Worm (Caenorhabditis elegans): Measurements from ENCODE around the gene nyn-1.
"Not testable (repeated sequence)": the region's sequence is repeated elsewhere in the genome, so short reads cannot be mapped to it uniquely, and the experiment has no call there.

nyn-1 gene

DNA sequence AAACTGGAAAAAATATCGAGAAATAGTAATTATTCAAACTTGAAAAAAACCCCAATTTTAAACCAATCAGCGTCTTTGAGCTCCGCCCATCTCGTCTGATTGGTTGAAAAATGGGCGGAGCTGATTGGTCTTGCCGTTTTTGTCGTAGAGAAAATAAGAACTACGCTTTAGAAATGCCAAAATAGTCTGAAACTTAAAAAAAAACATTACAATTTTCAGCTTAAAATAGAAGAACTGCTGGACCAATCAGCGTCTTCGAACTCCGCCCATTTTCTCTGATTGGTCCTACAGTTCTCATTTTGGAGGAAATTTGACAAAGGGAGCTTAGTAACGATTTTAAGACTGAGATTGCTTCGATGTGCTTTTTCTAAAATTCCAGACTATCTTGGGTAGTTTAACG is 7.3 kb downstream of the nyn-1 start:
- TF ChIP-seq sptf-2 (GFP tag; optimal IDR thresholded peaks at IDR 0.05) (no peak), rcor-1 (GFP tag; IDR thresholded peaks at IDR 0.05) (no peak), ztf-22 (GFP tag; optimal IDR thresholded peaks at IDR 0.05) (no peak), dox-1 (GFP tag; IDR thresholded peaks at IDR 0.05) (no peak), rec-8 (tag; optimal IDR thresholded peaks at IDR 0.05) (no peak), ztf-26 (tag; optimal IDR thresholded peaks at IDR 0.05) (no peak), chd-7 (tag; optimal IDR thresholded peaks at IDR 0.05) (no peak), ceh-91 (GFP tag; IDR thresholded peaks at IDR 0.05) (no peak)

DNA sequence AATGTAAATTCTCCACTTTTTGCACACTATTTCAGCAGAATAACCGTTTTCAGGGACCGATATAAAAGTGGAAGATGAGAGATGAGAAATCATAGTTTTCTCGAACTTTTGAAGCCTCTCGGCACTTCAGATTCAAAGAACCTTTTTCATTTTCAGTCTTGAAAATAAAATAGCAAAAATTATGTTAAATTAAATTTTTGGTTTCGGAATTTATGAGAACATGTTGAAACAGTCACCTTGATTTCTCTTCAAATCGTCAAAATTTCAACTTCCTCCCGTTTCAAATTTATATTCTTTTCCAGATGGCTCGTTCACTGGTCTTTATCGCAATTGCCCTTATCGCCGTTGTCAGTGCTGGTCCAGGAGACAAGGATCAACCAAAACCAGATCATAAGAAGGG is 8.2 kb downstream of the nyn-1 start, which contains the start of gene srlf-26:
Gene srlf-26 (plus strand): TSS at position 301 of the 400 bp plus-strand sequence.
- TF ChIP-seq aptf-2 (GFP tag; conservative IDR thresholded peaks at IDR 0.05), result no peak

ce11 chrIV:13673504-13673903 is 13.3 kb downstream of the nyn-1 start, which contains the start of gene oac-48:
Gene oac-48, plus strand, starts transcription at chrIV:13673804.
- TF ChIP-seq F49E8.2 (tag; optimal IDR thresholded peaks at IDR 0.05; ENCODE audit: insufficient read depth) (no peak), aptf-3 (GFP tag; IDR thresholded peaks at IDR 0.05) (no peak), tbp1 (GFP tag; optimal IDR thresholded peaks at IDR 0.05) (no peak), ekl-4 (GFP tag; IDR thresholded peaks at IDR 0.05) (no peak), cebp-1 (GFP tag; IDR thresholded peaks at IDR 0.05) (no peak), cebp-1 (tag; optimal IDR thresholded peaks at IDR 0.05) (no peak), lin-26 (GFP tag; IDR thresholded peaks at IDR 0.05) (no peak), F33H1.4 (GFP tag; IDR thresholded peaks at IDR 0.05) (no peak), fkh-3 (tag; optimal IDR thresholded peaks at IDR 0.05) (no peak), hlh-12 (tag; optimal IDR thresholded peaks at IDR 0.05) (no peak), ztf-26 (tag; optimal IDR thresholded peaks at IDR 0.05) (no peak), snpc-1.3 (tag; optimal IDR thresholded peaks at IDR 0.05; ENCODE audit: insufficient read depth) (no peak), F22D6.2 (tag; optimal IDR thresholded peaks at IDR 0.05) (no peak), madf-3 (GFP tag; IDR thresholded peaks at IDR 0.05) (no peak), unc-130 (GFP tag; optimal IDR thresholded peaks at IDR 0.05) (no peak), Y95B8A.8 (GFP tag; IDR thresholded peaks at IDR 0.05) (no peak), mes-4 (tag; optimal IDR thresholded peaks at IDR 0.05) (no peak), nfyb-1 (GFP tag; IDR thresholded peaks at IDR 0.05) (no peak), lin-35 (GFP tag; optimal IDR thresholded peaks at IDR 0.05) (no peak), ztf-25 (GFP tag; IDR thresholded peaks at IDR 0.05) (no peak), ztf-3 (GFP tag; optimal IDR thresholded peaks at IDR 0.05) (no peak)

DNA sequence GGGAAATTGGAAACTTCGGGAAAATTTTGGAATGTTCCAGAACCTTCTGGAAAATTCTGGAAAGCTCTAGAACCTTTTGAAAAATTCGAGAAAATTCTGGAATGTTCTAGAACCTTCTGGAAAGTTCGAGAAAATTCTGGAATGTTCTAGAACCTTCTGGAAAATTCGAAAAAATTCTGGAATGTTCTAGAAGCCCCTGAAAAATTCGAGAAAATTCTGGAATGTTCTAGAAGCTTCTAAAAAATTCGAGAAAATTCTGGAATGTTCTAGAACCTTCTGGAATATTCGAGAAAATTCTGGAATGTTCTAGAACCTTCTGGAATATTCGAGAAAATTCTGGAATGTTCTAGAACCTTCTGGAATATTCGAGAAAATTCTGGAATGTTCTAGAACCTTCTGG is 18.8 kb downstream of the nyn-1 start:
- TF ChIP-seq Y56A3A.18 (GFP tag; IDR thresholded peaks at IDR 0.05) (0 out of 2 replicates have a peak, but pooled peaks have one; percentile 69), ekl-4 (GFP tag; IDR thresholded peaks at IDR 0.05) (peak; percentile 76), Y53F4B.3 (GFP tag; IDR thresholded peaks at IDR 0.05) (peak; percentile 32; the same call in 1 of the 2 replicates), madf-6 (GFP tag; IDR thresholded peaks at IDR 0.05) (peak; percentile 61; the same call in 1 of the 2 replicates), ztf-25 (GFP tag; IDR thresholded peaks at IDR 0.05) (0 out of 2 replicates have a peak, but pooled peaks have one; percentile 43), egrh-3 (GFP tag; IDR thresholded peaks at IDR 0.05) (peak; percentile 45), Y79H2A.3 (GFP tag; conservative IDR thresholded peaks at IDR 0.05) (peak; percentile 58; the same call in 1 of the 2 replicates), mel-28 (tag; optimal IDR thresholded peaks at IDR 0.05; ENCODE audit: borderline replicate concordance) (peak; percentile 67), ceh-40 (GFP tag; IDR thresholded peaks at IDR 0.05) (0 out of 2 replicates have a peak, but pooled peaks have one; percentile 21), snpc-4 (tag; optimal IDR thresholded peaks at IDR 0.05) (peak in 1 of 4 experiments; percentile 51), attf-6 (GFP tag; IDR thresholded peaks at IDR 0.05) (0 out of 2 replicates have a peak, but pooled peaks have one; percentile 67), hsf-1 (GFP tag; IDR thresholded peaks at IDR 0.05) (peak; percentile 98), ceh-100 (GFP tag; IDR thresholded peaks at IDR 0.05) (0 out of 2 replicates have a peak, but pooled peaks have one; percentile 27), rpc-1 (optimal IDR thresholded peaks at IDR 0.05) (peak; percentile 37)
- TF ChIP-seq snpc-4 (GFP tag; optimal IDR thresholded peaks at IDR 0.05); rpc-1 (tag; optimal IDR thresholded peaks at IDR 0.05): not testable (repeated sequence)
